Fruit fly (Drosophila melanogaster) whole organism, embryonic: ENCODE measurements around the gene mRpL24.
A peak's percentile ranks its signal among the peaks of the same experiment; 100 is the strongest.

Source experiments
- Asciz ChIP-seq: fragments of 200-800 bp; sonication (Bioruptor generic); optimal IDR thresholded peaks from 2 replicates; lab custom pipeline; 2017; ENCODE audit warnings: missing biosample characterization, mild to moderate bottlenecking, missing genetic modification characterization, missing genetic modification reagents
- CG10462 ChIP-seq: fragments of 200-800 bp; sonication (Bioruptor generic); optimal IDR thresholded peaks from 2 replicates; lab custom pipeline; 2016; ENCODE audit warnings: missing biosample characterization, missing genetic modification characterization
- CG12299 ChIP-seq: fragments of 200-800 bp; sonication (Bioruptor generic); optimal IDR thresholded peaks from 2 replicates; lab custom pipeline; 2018; ENCODE audit warnings: missing biosample characterization, mild to moderate bottlenecking, missing genetic modification characterization
- CG14014 ChIP-seq: fragments of 200-800 bp; sonication (Bioruptor generic); IDR thresholded peaks from 2 replicates; pipeline ENCODE4 v1.3.6; 2022; ENCODE audit warnings: missing biosample characterization, missing genetic modification characterization
- CG30431 ChIP-seq: fragments of 200-800 bp; sonication (Bioruptor generic); optimal IDR thresholded peaks from 2 replicates; lab custom pipeline; 2017; ENCODE audit warnings: missing biosample characterization, missing genetic modification characterization
- CG32767 ChIP-seq: fragments of 200-800 bp; sonication (Bioruptor generic); IDR thresholded peaks from 2 replicates; pipeline ENCODE4 v1.3.6; 2022; ENCODE audit warnings: missing biosample characterization, missing genetic modification characterization
- CG34224 ChIP-seq: fragments of 200-800 bp; sonication (Bioruptor generic); IDR thresholded peaks from 3 replicates; pipeline ENCODE4 v1.3.6; 2022; ENCODE audit warnings: missing biosample characterization, missing genetic modification characterization; ENCODE audit not compliant: partially characterized antibody
- CG3726 ChIP-seq: fragments of 200-800 bp; sonication (Bioruptor generic); IDR thresholded peaks from 3 replicates; pipeline ENCODE4, ENCODE4 v1.3.6; 2022; ENCODE audit warnings: missing biosample characterization, missing genetic modification characterization
- CG5180 ChIP-seq: fragments of 200-800 bp; sonication (Bioruptor generic); optimal IDR thresholded peaks from 3 replicates; lab custom pipeline; 2017; ENCODE audit warnings: missing biosample characterization, missing genetic modification characterization, mild to moderate bottlenecking, moderate library complexity, missing genetic modification reagents
- CG6813 ChIP-seq: fragments of 200-800 bp; sonication (Bioruptor generic); optimal IDR thresholded peaks from 2 replicates; lab custom pipeline; 2017; ENCODE audit warnings: missing biosample characterization, missing genetic modification characterization, mild to moderate bottlenecking, moderate library complexity, missing genetic modification reagents
- Doc3 ChIP-seq: fragments of 200-800 bp; sonication (Bioruptor generic); IDR thresholded peaks from 3 replicates; pipeline ENCODE4 v1.3.6; 2022; ENCODE audit warnings: missing biosample characterization, missing genetic modification characterization; ENCODE audit not compliant: partially characterized antibody
- Dref ChIP-seq: fragments of 200-800 bp; sonication (Bioruptor generic); IDR thresholded peaks from 2 replicates; pipeline ENCODE4 v1.3.6; 2022; ENCODE audit warnings: missing biosample characterization, missing genetic modification characterization
- HLH3B ChIP-seq: fragments of 200-800 bp; sonication (Bioruptor generic); IDR thresholded peaks from 2 replicates; pipeline ENCODE4 v1.3.6; 2022; ENCODE audit warnings: missing biosample characterization, missing genetic modification characterization
- HmgZ ChIP-seq: fragments of 200-800 bp; sonication (Bioruptor generic); optimal IDR thresholded peaks from 2 replicates; lab custom pipeline; 2018; ENCODE audit warnings: missing biosample characterization, mild to moderate bottlenecking, missing genetic modification characterization
- Hr3 ChIP-seq: fragments of 200-800 bp; sonication (Bioruptor generic); optimal IDR thresholded peaks from 3 replicates; lab custom pipeline; 2016; ENCODE audit warnings: missing biosample characterization, missing genetic modification characterization
- MTF-1 ChIP-seq: fragments of 200-800 bp; sonication (Bioruptor generic); optimal IDR thresholded peaks from 2 replicates; lab custom pipeline; 2018; ENCODE audit warnings: missing biosample characterization, mild to moderate bottlenecking, missing genetic modification characterization, borderline replicate concordance
- Med ChIP-seq: fragments of 200-800 bp; sonication (Bioruptor generic); peaks from one replicate; lab custom pipeline; 2016; ENCODE audit warnings: missing biosample characterization, missing genetic modification characterization, mild to moderate bottlenecking, inconsistent platforms, moderate library complexity
- Meics ChIP-seq: fragments of 200-800 bp; sonication (Bioruptor generic); optimal IDR thresholded peaks from 2 replicates; lab custom pipeline; 2017; ENCODE audit warnings: missing biosample characterization, mild to moderate bottlenecking, missing genetic modification characterization
- Mes4 ChIP-seq: fragments of 200-800 bp; sonication (Bioruptor generic); optimal IDR thresholded peaks from 2 replicates; lab custom pipeline; 2016; ENCODE audit warnings: missing biosample characterization, missing genetic modification characterization
- Oaz ChIP-seq: fragments of 200-800 bp; sonication (Bioruptor generic); IDR thresholded peaks from 2 replicates; pipeline ENCODE4 v1.3.6; 2022; ENCODE audit warnings: missing biosample characterization, missing genetic modification characterization
- Pdp1 ChIP-seq, 2 experiments: fragments of 200-800 bp; sonication (Bioruptor generic); optimal IDR thresholded peaks; 3 replicates each; lab custom pipeline; 2016; ENCODE audit warnings: missing biosample characterization in 2 of 2, missing genetic modification characterization in 2 of 2, mild to moderate bottlenecking in 1 of 2, moderate library complexity in 1 of 2
- Rfx ChIP-seq: fragments of 200-800 bp; sonication (Bioruptor generic); IDR thresholded peaks from 2 replicates; pipeline ENCODE4 v1.3.6; 2022; ENCODE audit warnings: missing biosample characterization, missing genetic modification characterization
- TFAM ChIP-seq: fragments of 200-800 bp; sonication (Bioruptor generic); optimal IDR thresholded peaks from 2 replicates; lab custom pipeline; 2017; ENCODE audit warnings: missing biosample characterization, missing genetic modification characterization, inconsistent platforms
- chif ChIP-seq, 2 experiments: fragments of 200-800 bp; sonication (Bioruptor generic); optimal IDR thresholded peaks; 3 replicates each; lab custom pipeline; 2016; ENCODE audit warnings: missing biosample characterization in 2 of 2, missing genetic modification characterization in 2 of 2
- chinmo ChIP-seq: fragments of 200-800 bp; sonication (Bioruptor generic); IDR thresholded peaks from 4 replicates; pipeline ENCODE4 v1.3.6; 2022; ENCODE audit warnings: missing biosample characterization, missing genetic modification characterization; ENCODE audit not compliant: partially characterized antibody
- crol ChIP-seq: fragments of 200-800 bp; sonication (Bioruptor generic); IDR thresholded peaks from 2 replicates; pipeline ENCODE4 v1.3.6; 2022; ENCODE audit warnings: missing biosample characterization, missing genetic modification characterization
- dimm ChIP-seq: fragments of 200-800 bp; sonication (Bioruptor generic); IDR thresholded peaks from 2 replicates; pipeline ENCODE4 v1.3.6; 2022; ENCODE audit warnings: missing biosample characterization, missing genetic modification characterization
- disco-r ChIP-seq: fragments of 200-800 bp; sonication (Bioruptor generic); optimal IDR thresholded peaks from 2 replicates; lab custom pipeline; 2016; ENCODE audit warnings: missing biosample characterization, missing genetic modification characterization
- exex ChIP-seq: fragments of 200-800 bp; sonication (Bioruptor generic); optimal IDR thresholded peaks from 4 replicates; lab custom pipeline; 2018; ENCODE audit warnings: missing biosample characterization, mild to moderate bottlenecking, missing genetic modification characterization, moderate library complexity
- fd102C ChIP-seq: fragments of 200-800 bp; sonication (Bioruptor generic); optimal IDR thresholded peaks from 2 replicates; lab custom pipeline; 2018; ENCODE audit warnings: missing biosample characterization, mild to moderate bottlenecking, missing genetic modification characterization, moderate library complexity
- fd96Cb ChIP-seq: fragments of 200-800 bp; sonication (Bioruptor generic); optimal IDR thresholded peaks from 2 replicates; lab custom pipeline; 2018; ENCODE audit warnings: missing biosample characterization, mild to moderate bottlenecking, missing genetic modification characterization, moderate library complexity
- gfzf ChIP-seq: fragments of 200-800 bp; sonication (Bioruptor generic); optimal IDR thresholded peaks from 2 replicates; lab custom pipeline; 2016; ENCODE audit warnings: missing biosample characterization, mild to moderate bottlenecking, missing genetic modification characterization, moderate library complexity
- kah ChIP-seq: fragments of 200-800 bp; sonication (Bioruptor generic); optimal IDR thresholded peaks from 2 replicates; lab custom pipeline; 2018; ENCODE audit warnings: missing biosample characterization, mild to moderate bottlenecking, missing genetic modification characterization
- knrl ChIP-seq: fragments of 200-800 bp; sonication (Bioruptor generic); IDR thresholded peaks from 3 replicates; pipeline ENCODE4 v1.3.6; 2022; ENCODE audit warnings: missing biosample characterization, missing genetic modification characterization; ENCODE audit not compliant: partially characterized antibody
- lmd ChIP-seq: fragments of 200-800 bp; sonication (Bioruptor generic); IDR thresholded peaks from 2 replicates; pipeline ENCODE4 v1.3.6; 2022; ENCODE audit warnings: missing biosample characterization, missing genetic modification characterization
- pho ChIP-seq: fragments of 200-800 bp; sonication (Bioruptor generic); optimal IDR thresholded peaks from 2 replicates; lab custom pipeline; 2016; ENCODE audit warnings: missing biosample characterization, missing genetic modification characterization
- pzg ChIP-seq: fragments of 200-800 bp; sonication (Bioruptor generic); optimal IDR thresholded peaks from 3 replicates; lab custom pipeline; 2018; ENCODE audit warnings: missing biosample characterization, mild to moderate bottlenecking, missing genetic modification characterization, moderate library complexity
- scrt ChIP-seq: fragments of 200-800 bp; sonication (Bioruptor generic); optimal IDR thresholded peaks from 2 replicates; lab custom pipeline; 2018; ENCODE audit warnings: missing biosample characterization, mild to moderate bottlenecking, missing genetic modification characterization, moderate library complexity
- sens-2 ChIP-seq: fragments of 200-800 bp; sonication (Bioruptor generic); IDR thresholded peaks from 2 replicates; pipeline ENCODE4 v1.3.6; 2022; ENCODE audit warnings: missing biosample characterization, missing genetic modification characterization
- seq ChIP-seq: fragments of 200-800 bp; sonication (Bioruptor generic); IDR thresholded peaks from 2 replicates; pipeline ENCODE4 v1.3.6; 2022; ENCODE audit warnings: missing biosample characterization, missing genetic modification characterization
- sima ChIP-seq: fragments of 200-800 bp; sonication (Bioruptor generic); optimal IDR thresholded peaks from 2 replicates; lab custom pipeline; 2016; ENCODE audit warnings: missing biosample characterization, missing genetic modification characterization
- sug ChIP-seq: fragments of 200-800 bp; optimal IDR thresholded peaks from 2 replicates; lab custom pipeline; 2019; ENCODE audit warnings: missing biosample characterization, mild to moderate bottlenecking, missing genetic modification characterization, moderate library complexity
- tgo ChIP-seq: fragments of 200-800 bp; sonication (Bioruptor generic); IDR thresholded peaks from 3 replicates; pipeline ENCODE4 v1.3.6; 2022; ENCODE audit warnings: missing biosample characterization, missing genetic modification characterization
- tio ChIP-seq: fragments of 200-800 bp; sonication (Bioruptor generic); optimal IDR thresholded peaks from 2 replicates; lab custom pipeline; 2017; ENCODE audit warnings: missing biosample characterization, missing genetic modification characterization, inconsistent platforms
- tup ChIP-seq: fragments of 200-800 bp; sonication (Bioruptor generic); optimal IDR thresholded peaks from 2 replicates; lab custom pipeline; 2016; ENCODE audit warnings: missing biosample characterization, mild to moderate bottlenecking, missing genetic modification characterization, moderate library complexity
- twi ChIP-seq: fragments of 200-800 bp; optimal IDR thresholded peaks from 2 replicates; lab custom pipeline; 2019; ENCODE audit warnings: missing biosample characterization, mild to moderate bottlenecking, missing genetic modification characterization, moderate library complexity
- unc-4 ChIP-seq: fragments of 200-800 bp; sonication (Bioruptor generic); IDR thresholded peaks from 2 replicates; pipeline ENCODE4 v1.3.6; 2022; ENCODE audit warnings: missing biosample characterization, missing genetic modification characterization; ENCODE audit not compliant: partially characterized antibody
- zen ChIP-seq: fragments of 200-800 bp; sonication (Bioruptor generic); optimal IDR thresholded peaks from 3 replicates; lab custom pipeline; 2018; ENCODE audit warnings: missing biosample characterization, mild to moderate bottlenecking, missing genetic modification characterization, moderate library complexity

The mRpL24 gene

DNA sequence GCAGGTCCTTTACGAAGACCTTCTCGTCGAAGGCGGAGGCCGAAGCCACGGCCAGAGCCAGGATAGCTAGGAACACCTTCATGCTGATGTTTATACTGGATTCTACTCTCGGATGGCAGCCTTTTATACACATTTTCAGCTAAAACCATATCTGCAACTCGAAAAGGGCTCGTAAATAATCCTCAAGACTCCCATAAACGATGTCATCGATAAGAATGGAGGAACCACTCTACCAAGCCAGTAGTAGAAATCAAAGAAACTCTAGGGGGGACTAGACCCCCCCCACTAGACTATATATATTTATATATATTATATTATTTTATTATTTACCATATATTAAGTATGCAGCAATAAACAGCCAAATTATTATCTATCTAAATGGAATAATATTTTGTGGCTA lies 5.5 kb upstream of the mRpL24 start, which contains the start of gene Jon25Biii:
TSS of gene Jon25Biii (minus strand) at position 101 of the 400 bp plus-strand sequence.
- TF ChIP-seq sens-2 (GFP tag; lab: Robert Waterston, UW) (no peak), sug (tag; lab: Kevin White, UChicago) (peak; percentile 84)

DNA sequence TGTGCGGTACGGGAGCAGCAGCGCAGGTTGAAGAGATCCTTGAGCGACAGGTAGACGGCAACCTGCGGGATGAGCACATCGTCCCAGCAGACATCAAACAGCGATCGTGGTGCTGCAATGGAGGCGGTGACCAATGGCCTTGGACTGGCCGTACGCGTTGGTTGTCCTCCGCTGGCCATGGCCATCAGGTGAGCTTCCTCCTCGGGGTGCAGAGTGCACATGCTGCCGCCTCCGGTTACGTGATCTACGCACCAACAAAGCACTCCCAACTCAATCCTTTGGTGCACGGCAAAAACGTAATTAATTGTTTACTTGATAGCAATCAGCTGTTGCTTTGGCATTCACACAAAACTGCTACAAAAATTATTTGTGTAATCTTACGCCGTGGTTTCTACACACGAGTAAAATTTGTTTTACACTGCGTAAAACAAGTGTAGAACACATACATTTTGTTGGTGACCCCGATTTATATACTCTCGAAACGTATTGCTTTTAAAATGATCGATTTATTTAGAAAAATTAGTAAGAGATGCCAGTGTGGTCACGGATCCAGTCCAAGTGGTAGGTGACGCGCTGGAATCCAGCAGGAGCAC lies 4.4 kb upstream of the mRpL24 start, which contains the start of gene jet:
TSS of gene jet (minus strand) at position 332 of the 593 bp plus-strand sequence.
- no peak for TF ChIP-seq CG3726
- no peak for TF ChIP-seq CG5180
- TF ChIP-seq pzg (GFP tag; lab: Kevin White, UChicago): peak; percentile 51
- TF ChIP-seq CG32767 (GFP tag; lab: Robert Waterston, UW): no peak
- no peak for TF ChIP-seq Oaz (GFP tag; lab: Robert Waterston, UW)
- TF ChIP-seq exex: peak; percentile 72
- no peak for TF ChIP-seq seq (GFP tag; lab: Robert Waterston, UW)
- TF ChIP-seq Meics (GFP tag; lab: Kevin White, UChicago): no peak
- TF ChIP-seq kah (GFP tag; lab: Kevin White, UChicago): no peak
- no peak for TF ChIP-seq sima (GFP tag; lab: Kevin White, UChicago)
- no peak for TF ChIP-seq crol (GFP tag; lab: Robert Waterston, UW)
- TF ChIP-seq Hr3: no peak
- no peak for TF ChIP-seq CG30431
- TF ChIP-seq knrl (GFP tag; lab: Robert Waterston, UW): peak; percentile 63
- TF ChIP-seq tgo (GFP tag; lab: Robert Waterston, UW): no peak
- no peak for TF ChIP-seq Dref (GFP tag; lab: Robert Waterston, UW)
- no peak for TF ChIP-seq CG12299 (tag; lab: Kevin White, UChicago)
- TF ChIP-seq CG34224 (GFP tag; lab: Robert Waterston, UW): no peak
- TF ChIP-seq twi (tag; lab: Kevin White, UChicago): no peak
- TF ChIP-seq Asciz (GFP tag; lab: Kevin White, UChicago): no peak
- TF ChIP-seq Med (GFP tag; lab: Kevin White, UChicago): peak; percentile 67
- no peak for TF ChIP-seq Mes4 (GFP tag; lab: Kevin White, UChicago)
- TF ChIP-seq Rfx (GFP tag; lab: Robert Waterston, UW): no peak
- no peak for TF ChIP-seq pho (GFP tag; lab: Kevin White, UChicago)
- no peak for TF ChIP-seq fd102C
- peak in 1 of 2 experiments; percentile 31 for TF ChIP-seq Pdp1 (GFP tag; optimal IDR thresholded peaks at IDR 0.05; lab: Kevin White, UChicago)
- TF ChIP-seq TFAM (GFP tag; lab: Kevin White, UChicago): no peak
- no peak for TF ChIP-seq CG10462 (GFP tag; lab: Kevin White, UChicago)
- TF ChIP-seq gfzf (GFP tag; lab: Kevin White, UChicago): peak; percentile 43
- TF ChIP-seq scrt (GFP tag; lab: Kevin White, UChicago): peak; percentile 1
- TF ChIP-seq chif (GFP tag; optimal IDR thresholded peaks at IDR 0.05; lab: Kevin White, UChicago): no peak
- TF ChIP-seq MTF-1 (GFP tag; lab: Kevin White, UChicago): no peak
- TF ChIP-seq chinmo (GFP tag; lab: Robert Waterston, UW): 0 out of 4 replicates have a peak, but pooled peaks have one; percentile 23
- TF ChIP-seq lmd (GFP tag; lab: Robert Waterston, UW): 0 out of 2 replicates have a peak, but pooled peaks have one; percentile 5
- no peak for TF ChIP-seq CG6813 (GFP tag; lab: Kevin White, UChicago)
- TF ChIP-seq tup (GFP tag; lab: Kevin White, UChicago): no peak
- TF ChIP-seq tio (GFP tag; lab: Kevin White, UChicago): no peak
- peak; percentile 57 for TF ChIP-seq HmgZ
- no peak for TF ChIP-seq Doc3
- no peak for TF ChIP-seq dimm (GFP tag; lab: Robert Waterston, UW)
- TF ChIP-seq CG14014: no peak
- no peak for TF ChIP-seq disco-r (GFP tag; lab: Kevin White, UChicago)
- TF ChIP-seq unc-4 (GFP tag; lab: Robert Waterston, UW): no peak
- TF ChIP-seq zen (tag; lab: Kevin White, UChicago): peak; percentile 22
- TF ChIP-seq fd96Cb: no peak
- no peak for TF ChIP-seq HLH3B (GFP tag; lab: Robert Waterston, UW)
